Fruit fly (Drosophila melanogaster): ENCODE results near the gene CG14115.

CG14115 gene

dm6 chr3L:13032085-13032914, 28.9 kb downstream of the CG14115 start:
- TF ChIP-seq az2 (GFP tag; optimal IDR thresholded peaks at IDR 0.05) (peak; percentile 4), wek (GFP tag; optimal IDR thresholded peaks at IDR 0.05) (peak; percentile 36), pros (GFP tag; optimal IDR thresholded peaks at IDR 0.05) (peak; percentile 15), unc-4 (GFP tag; IDR thresholded peaks at IDR 0.05; ENCODE audit: partially characterized antibody) (peak; percentile 35; the same call in 1 of the 2 replicates), CG2875 (GFP tag; optimal IDR thresholded peaks at IDR 0.05) (peak; percentile 2), bbx (GFP tag; IDR thresholded peaks at IDR 0.05; ENCODE audit: partially characterized antibody) (0 out of 2 replicates have a peak, but pooled peaks have one; percentile 26), nmo (GFP tag; optimal IDR thresholded peaks at IDR 0.05) (peak; percentile 30), tll (GFP tag; optimal IDR thresholded peaks at IDR 0.05) (peak in 1 of 2 experiments; percentile 30), Gsc (GFP tag; IDR thresholded peaks at IDR 0.05) (no peak), ind (GFP tag; optimal IDR thresholded peaks at IDR 0.05) (peak; percentile 6), Ets97D (GFP tag; optimal IDR thresholded peaks at IDR 0.05) (no peak), repo (GFP tag; optimal IDR thresholded peaks at IDR 0.05) (no peak), CG10321 (GFP tag; IDR thresholded peaks at IDR 0.05) (no peak), CG2120 (GFP tag; optimal IDR thresholded peaks at IDR 0.05) (no peak), CG1832 (GFP tag; optimal IDR thresholded peaks at IDR 0.05) (peak; percentile 55), oc (tag; optimal IDR thresholded peaks at IDR 0.05) (peak; percentile 80), Pdp1 (GFP tag; optimal IDR thresholded peaks at IDR 0.05) (peak in 1 of 2 experiments; percentile 9), CG17359 (tag; optimal IDR thresholded peaks at IDR 0.05) (no peak), CG14710 (tag; optimal IDR thresholded peaks at IDR 0.05) (peak; percentile 49), phol (tag; optimal IDR thresholded peaks at IDR 0.05) (peak; percentile 37), Sox100B (GFP tag; optimal IDR thresholded peaks at IDR 0.05) (peak; percentile 18), CG15269 (tag; optimal IDR thresholded peaks at IDR 0.05) (peak; percentile 56), al (GFP tag; IDR thresholded peaks at IDR 0.05) (no peak), CG8281 (tag; optimal IDR thresholded peaks at IDR 0.05) (peak; percentile 32), jing (GFP tag; optimal IDR thresholded peaks at IDR 0.05) (no peak), Bgb (GFP tag; IDR thresholded peaks at IDR 0.05; ENCODE audit: partially characterized antibody) (no peak), inv (GFP tag; IDR thresholded peaks at IDR 0.05; ENCODE audit: partially characterized antibody) (no peak), CG3407 (GFP tag; optimal IDR thresholded peaks at IDR 0.05) (peak; percentile 60), so (GFP tag; IDR thresholded peaks at IDR 0.05) (no peak), fd3F (GFP tag; optimal IDR thresholded peaks at IDR 0.05) (no peak), CG7745 (tag; optimal IDR thresholded peaks at IDR 0.05) (peak; percentile 69), Dll (GFP tag; IDR thresholded peaks at IDR 0.05; ENCODE audit: partially characterized antibody) (peak; percentile 72), HLHmδ (GFP tag; optimal IDR thresholded peaks at IDR 0.05) (peak; percentile 63), CG15601 (tag; optimal IDR thresholded peaks at IDR 0.05) (peak; percentile 93), CG11247 (GFP tag; IDR thresholded peaks at IDR 0.05) (no peak), dm (GFP tag; optimal IDR thresholded peaks at IDR 0.05) (peak; percentile 13), CG13123 (GFP tag; optimal IDR thresholded peaks at IDR 0.05) (no peak), CG17361 (GFP tag; IDR thresholded peaks at IDR 0.05) (peak; percentile 75), CG18619 (GFP tag; optimal IDR thresholded peaks at IDR 0.05) (no peak), chinmo (GFP tag; IDR thresholded peaks at IDR 0.05; ENCODE audit: partially characterized antibody) (0 out of 4 replicates have a peak, but pooled peaks have one; percentile 66), Jarid2 (GFP tag; optimal IDR thresholded peaks at IDR 0.05) (no peak), ATbp (GFP tag; optimal IDR thresholded peaks at IDR 0.05) (peak; percentile 32), CG9932 (GFP tag; IDR thresholded peaks at IDR 0.05) (0 out of 2 replicates have a peak, but pooled peaks have one; percentile 5), twi (tag; optimal IDR thresholded peaks at IDR 0.05) (no peak), Chrac-16 (GFP tag; optimal IDR thresholded peaks at IDR 0.05) (peak; percentile 6), gem (tag; optimal IDR thresholded peaks at IDR 0.05) (peak; percentile 56)
